Worm (Caenorhabditis elegans) whole organism, young adult: Measurements from ENCODE around the gene aak-1.

Experiments used
- B0035.1 ChIP-seq: sonication (generic microtip); optimal IDR thresholded peaks from 2 replicates; lab custom pipeline; 2016; ENCODE audit warnings: missing genetic modification characterization, mild to moderate bottlenecking, missing compliant biosample characterization, missing genotype, missing genetic modification reagents
- C06A6.2 ChIP-seq: fragments of 200-800 bp; sonication (Bioruptor generic); conservative IDR thresholded peaks from 2 replicates; pipeline ENCODE4 v1.3.6; 2022; ENCODE audit warnings: missing genetic modification characterization, missing compliant biosample characterization
- C17E4.6 ChIP-seq: fragments of 200-800 bp; sonication (Bioruptor generic); IDR thresholded peaks from 2 replicates; pipeline ENCODE4 v1.3.6; 2022; ENCODE audit warnings: missing genetic modification reagents, missing genetic modification characterization, missing compliant biosample characterization
- F23B12.7 ChIP-seq: sonication (generic microtip); optimal IDR thresholded peaks from 2 replicates; lab custom pipeline; 2017; ENCODE audit warnings: missing genetic modification characterization, mild to moderate bottlenecking, missing compliant biosample characterization, antibody characterized with exemption, moderate library complexity; ENCODE audit not compliant: insufficient read depth
- F55B11.4 ChIP-seq: sonication (generic microtip); optimal IDR thresholded peaks from 2 replicates; lab custom pipeline; 2016; ENCODE audit warnings: missing compliant biosample characterization, missing genetic modification characterization, borderline replicate concordance; ENCODE audit not compliant: insufficient read depth
- K11D2.4 ChIP-seq: fragments of 200-800 bp; sonication (Bioruptor generic); IDR thresholded peaks from 2 replicates; pipeline ENCODE4 v1.3.6; 2022; ENCODE audit warnings: missing genetic modification reagents, missing genetic modification characterization, missing compliant biosample characterization
- K12H6.12 ChIP-seq: fragments of 200-800 bp; sonication (Bioruptor generic); optimal IDR thresholded peaks from 2 replicates; lab custom pipeline; 2018; ENCODE audit warnings: mild to moderate bottlenecking, missing genetic modification characterization, missing compliant biosample characterization
- T07F8.4 ChIP-seq: sonication (generic microtip); optimal IDR thresholded peaks from 2 replicates; lab custom pipeline; 2016; ENCODE audit warnings: mild to moderate bottlenecking, missing genetic modification characterization, moderate library complexity, missing compliant biosample characterization
- T26A5.8 ChIP-seq: sonication (generic microtip); optimal IDR thresholded peaks from 2 replicates; lab custom pipeline; 2016; ENCODE audit warnings: missing genetic modification characterization, missing compliant biosample characterization
- Y67H2A.10 ChIP-seq: fragments of 200-800 bp; sonication (Bioruptor generic); conservative IDR thresholded peaks from 2 replicates; pipeline ENCODE4 v1.3.6; 2022; ENCODE audit warnings: missing genetic modification reagents, missing genetic modification characterization, missing compliant biosample characterization
- Y95B8A.8 ChIP-seq: fragments of 200-800 bp; sonication (Bioruptor generic); IDR thresholded peaks from 2 replicates; pipeline ENCODE4 v1.3.6; 2022; ENCODE audit warnings: missing genetic modification reagents, missing genetic modification characterization, missing compliant biosample characterization
- akir-1 ChIP-seq: fragments of 200-800 bp; sonication (Bioruptor generic); optimal IDR thresholded peaks from 2 replicates; lab custom pipeline; 2018; ENCODE audit warnings: mild to moderate bottlenecking, missing genetic modification characterization, moderate library complexity, missing compliant biosample characterization
- aptf-3 ChIP-seq: fragments of 200-800 bp; sonication (Bioruptor generic); IDR thresholded peaks from 2 replicates; pipeline ENCODE4 v1.3.6; 2022; ENCODE audit warnings: missing genetic modification characterization, missing compliant biosample characterization
- atf-7 ChIP-seq: sonication (generic microtip); optimal IDR thresholded peaks from 2 replicates; lab custom pipeline; 2017; ENCODE audit warnings: mild to moderate bottlenecking, missing genetic modification characterization, missing compliant biosample characterization
- athp-1 ChIP-seq: sonication (generic microtip); optimal IDR thresholded peaks from 2 replicates; lab custom pipeline; 2017; ENCODE audit warnings: mild to moderate bottlenecking, missing genetic modification characterization, missing compliant biosample characterization
- attf-3 ChIP-seq: fragments of 200-800 bp; sonication (Bioruptor generic); conservative IDR thresholded peaks from 2 replicates; pipeline ENCODE4 v1.3.6; 2022; ENCODE audit warnings: missing genetic modification reagents, missing genetic modification characterization, missing compliant biosample characterization
- ccch-3 ChIP-seq: fragments of 200-800 bp; sonication (Bioruptor generic); optimal IDR thresholded peaks from 2 replicates; lab custom pipeline; 2018; ENCODE audit warnings: mild to moderate bottlenecking, missing genetic modification characterization, missing compliant biosample characterization
- ceh-58 ChIP-seq: fragments of 200-800 bp; sonication (Bioruptor generic); IDR thresholded peaks from 2 replicates; pipeline ENCODE4 v1.3.6; 2022; ENCODE audit warnings: missing genetic modification characterization, missing compliant biosample characterization
- ceh-79 ChIP-seq: sonication (generic microtip); optimal IDR thresholded peaks from 2 replicates; lab custom pipeline; 2017; ENCODE audit warnings: mild to moderate bottlenecking, missing genetic modification characterization, missing compliant biosample characterization
- die-1 ChIP-seq: sonication (generic microtip); optimal IDR thresholded peaks from 2 replicates; lab custom pipeline; 2016; ENCODE audit warnings: missing genotype, mild to moderate bottlenecking, missing genetic modification characterization, missing compliant biosample characterization
- dox-1 ChIP-seq: fragments of 200-800 bp; sonication (Bioruptor generic); IDR thresholded peaks from 2 replicates; pipeline ENCODE4 v1.3.6; 2022; ENCODE audit warnings: missing genetic modification reagents, missing genetic modification characterization, missing compliant biosample characterization
- efl-1 ChIP-seq: fragments of 150-350 bp; optimal IDR thresholded peaks from 2 replicates; lab custom pipeline; 2014; ENCODE audit warnings: missing biosample characterization, missing genetic modification reagents, missing genetic modification characterization
- egl-44 ChIP-seq: fragments of 200-800 bp; sonication (Bioruptor generic); IDR thresholded peaks from 2 replicates; pipeline ENCODE4 v1.3.6; 2022; ENCODE audit warnings: missing genetic modification reagents, missing genetic modification characterization, missing compliant biosample characterization
- ekl-4 ChIP-seq: fragments of 200-800 bp; sonication (Bioruptor generic); IDR thresholded peaks from 2 replicates; pipeline ENCODE4 v1.3.6; 2022; ENCODE audit warnings: missing genetic modification reagents, missing genetic modification characterization, missing compliant biosample characterization
- gei-17 ChIP-seq: fragments of 200-800 bp; sonication (Bioruptor generic); optimal IDR thresholded peaks from 2 replicates; lab custom pipeline; 2018; ENCODE audit warnings: mild to moderate bottlenecking, missing genetic modification characterization, missing compliant biosample characterization
- him-1 ChIP-seq: sonication (generic microtip); optimal IDR thresholded peaks from 2 replicates; lab custom pipeline; 2016; ENCODE audit warnings: missing genotype, missing genetic modification reagents, missing genetic modification characterization, missing compliant biosample characterization
- hlh-26 ChIP-seq: fragments of 200-800 bp; sonication (Bioruptor generic); conservative IDR thresholded peaks from 2 replicates; pipeline ENCODE4 v1.3.6; 2022; ENCODE audit warnings: missing genetic modification reagents, missing genetic modification characterization, missing compliant biosample characterization
- hmg-1.2 ChIP-seq: fragments of 200-800 bp; sonication (Bioruptor generic); IDR thresholded peaks from 2 replicates; pipeline ENCODE4 v1.3.6; 2022; ENCODE audit warnings: missing genetic modification reagents, missing genetic modification characterization, missing compliant biosample characterization
- hsf-1 ChIP-seq: fragments of 200-800 bp; sonication (Bioruptor generic); IDR thresholded peaks from 2 replicates; pipeline ENCODE4 v1.3.6; 2022; ENCODE audit warnings: missing genetic modification reagents, missing genetic modification characterization, missing compliant biosample characterization
- lin-35 ChIP-seq, 3 experiments: fragments of 150-350 bp in 2 of 3; sonication (generic microtip) in 1 of 3; optimal IDR thresholded peaks; 2 replicates each; lab custom pipeline; 2014 to 2018; ENCODE audit warnings: missing biosample characterization in 3 of 3, missing genetic modification characterization in 3 of 3, missing genetic modification reagents in 3 of 3
- lin-54 ChIP-seq: fragments of 200-800 bp; sonication (Bioruptor generic); optimal IDR thresholded peaks from 2 replicates; lab custom pipeline; 2018; ENCODE audit warnings: mild to moderate bottlenecking, missing genetic modification characterization, missing compliant biosample characterization
- lir-1 ChIP-seq: fragments of 200-800 bp; sonication (Bioruptor generic); conservative IDR thresholded peaks from 2 replicates; pipeline ENCODE4 v1.3.6; 2022; ENCODE audit warnings: missing genetic modification reagents, missing genetic modification characterization, missing compliant biosample characterization
- lsl-1 ChIP-seq: fragments of 200-800 bp; sonication (Bioruptor generic); optimal IDR thresholded peaks from 2 replicates; lab custom pipeline; 2018; ENCODE audit warnings: mild to moderate bottlenecking, missing genetic modification characterization, moderate library complexity, missing compliant biosample characterization
- madf-8 ChIP-seq: fragments of 200-800 bp; sonication (Bioruptor generic); conservative IDR thresholded peaks from 2 replicates; pipeline ENCODE4 v1.3.6; 2022; ENCODE audit warnings: missing genetic modification reagents, missing genetic modification characterization, missing compliant biosample characterization
- nfyb-1 ChIP-seq: fragments of 200-800 bp; sonication (Bioruptor generic); IDR thresholded peaks from 2 replicates; pipeline ENCODE4 v1.3.6; 2022; ENCODE audit warnings: missing genetic modification reagents, missing genetic modification characterization, missing compliant biosample characterization
- nhr-90 ChIP-seq: sonication (generic microtip); optimal IDR thresholded peaks from 2 replicates; lab custom pipeline; 2016; ENCODE audit warnings: missing genotype, mild to moderate bottlenecking, missing genetic modification characterization, missing compliant biosample characterization
- pbrm-1 ChIP-seq: fragments of 200-800 bp; sonication (Bioruptor generic); IDR thresholded peaks from 2 replicates; pipeline ENCODE4 v1.3.6; 2022; ENCODE audit warnings: missing genetic modification reagents, missing genetic modification characterization, missing compliant biosample characterization
- sdz-38 ChIP-seq: sonication (generic microtip); optimal IDR thresholded peaks from 2 replicates; lab custom pipeline; 2016; ENCODE audit warnings: missing genotype, missing genetic modification characterization, missing compliant biosample characterization
- sea-2 ChIP-seq: fragments of 200-800 bp; sonication (Bioruptor generic); IDR thresholded peaks from 2 replicates; pipeline ENCODE4 v1.3.6; 2022; ENCODE audit warnings: missing genetic modification characterization, missing compliant biosample characterization
- snpc-1.3 ChIP-seq: sonication (generic microtip); optimal IDR thresholded peaks from 2 replicates; lab custom pipeline; 2017; ENCODE audit warnings: missing genetic modification characterization, mild to moderate bottlenecking, missing compliant biosample characterization, antibody characterized with exemption, moderate library complexity, missing genotype, missing genetic modification reagents; ENCODE audit not compliant: insufficient read depth
- snpc-4 ChIP-seq, 5 experiments: fragments of 150-350 bp in 1 of 5; sonication (generic microtip) in 4 of 5; optimal IDR thresholded peaks; 2 replicates each; lab custom pipeline; 2014 to 2018; ENCODE audit warnings: missing genetic modification characterization in 5 of 5, missing biosample characterization in 3 of 5, antibody characterized with exemption in 2 of 5, mild to moderate bottlenecking in 2 of 5, missing compliant biosample characterization in 2 of 5, missing genotype in 2 of 5, moderate library complexity in 2 of 5, missing genetic modification reagents in 1 of 5
- somi-1 ChIP-seq: fragments of 200-800 bp; sonication (Bioruptor generic); optimal IDR thresholded peaks from 2 replicates; lab custom pipeline; 2018; ENCODE audit warnings: mild to moderate bottlenecking, missing genetic modification characterization, missing compliant biosample characterization
- zfh-2 ChIP-seq: fragments of 200-800 bp; sonication (Bioruptor generic); conservative IDR thresholded peaks from 2 replicates; pipeline ENCODE4 v1.3.6; 2022; ENCODE audit warnings: missing genetic modification reagents, missing genetic modification characterization, missing compliant biosample characterization
- ztf-26 ChIP-seq: sonication (generic microtip); optimal IDR thresholded peaks from 2 replicates; lab custom pipeline; 2017; ENCODE audit warnings: missing genetic modification characterization, missing compliant biosample characterization
- ztf-3 ChIP-seq: fragments of 200-800 bp; sonication (Bioruptor generic); optimal IDR thresholded peaks from 2 replicates; lab custom pipeline; 2018; ENCODE audit warnings: mild to moderate bottlenecking, missing genetic modification characterization, missing compliant biosample characterization

The aak-1 gene

DNA sequence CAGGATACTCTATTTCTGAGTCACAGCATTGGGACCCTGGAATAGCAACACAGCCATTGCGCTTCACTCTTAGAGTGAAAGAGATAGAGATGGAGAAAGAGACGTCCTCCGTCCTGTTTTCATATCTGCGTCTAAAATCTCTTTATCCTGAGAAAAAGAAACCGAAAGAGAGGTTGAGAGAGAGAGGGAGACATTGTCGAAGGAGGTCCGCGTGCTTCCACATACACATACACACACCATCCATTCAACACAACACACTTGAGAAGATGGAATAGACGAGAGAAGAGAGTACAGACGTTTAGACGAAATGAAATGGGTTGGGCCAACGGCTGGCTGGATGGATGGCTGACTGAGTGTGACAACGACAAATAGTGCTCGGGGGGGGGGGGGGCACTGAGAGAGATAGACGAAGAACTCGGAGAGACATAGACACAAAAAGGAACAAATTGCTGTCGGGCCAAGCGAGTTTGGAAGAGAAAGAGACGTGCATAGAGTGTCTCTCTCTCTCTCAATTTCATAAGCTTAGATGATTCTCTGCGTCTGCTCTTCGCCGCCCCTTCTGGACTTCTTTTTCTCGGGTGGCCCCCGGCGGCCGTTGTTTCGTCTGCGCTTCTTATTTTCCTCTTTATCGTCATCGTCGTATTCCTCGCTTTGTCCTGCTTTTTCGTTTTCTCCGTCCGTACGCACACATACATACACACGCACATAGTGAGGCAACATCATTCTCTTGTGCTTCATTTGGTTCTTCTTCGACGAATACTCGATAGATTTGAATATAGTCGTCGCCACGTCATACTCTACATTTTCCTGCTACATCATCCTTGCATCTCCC lies 39.3 kb upstream of the aak-1 start, which contains the start of gene F54F2.6 (continued):
- TF ChIP-seq C06A6.2, result peak; percentile 57
- TF ChIP-seq lin-54 (GFP tag; lab: Kevin White, UChicago), result peak; percentile 36
- TF ChIP-seq zfh-2 (GFP tag; lab: Robert Waterston, UW), result peak; percentile 99
- no peak for TF ChIP-seq die-1 (tag; lab: Kevin White, UChicago)
- no peak for TF ChIP-seq hsf-1 (GFP tag; lab: Robert Waterston, UW)
- 0 out of 2 replicates have a peak, but pooled peaks have one; percentile 12 for TF ChIP-seq ekl-4 (GFP tag; lab: Robert Waterston, UW)
- peak; percentile 77 for TF ChIP-seq dox-1 (GFP tag; lab: Robert Waterston, UW)
- TF ChIP-seq nhr-90 (tag; lab: Kevin White, UChicago), result no peak
- TF ChIP-seq atf-7, result peak; percentile 81
- no peak for TF ChIP-seq F23B12.7 (tag; lab: Kevin White, UChicago)
- TF ChIP-seq Y95B8A.8 (GFP tag; lab: Robert Waterston, UW), result no peak
- TF ChIP-seq K12H6.12 (tag; lab: Kevin White, UChicago), result peak; percentile 97
- TF ChIP-seq snpc-4 (GFP tag; optimal IDR thresholded peaks at IDR 0.05; lab: Kevin White, UChicago), result no peak
- TF ChIP-seq snpc-4 (tag; optimal IDR thresholded peaks at IDR 0.05; lab: Kevin White, UChicago), result peak in 2 of 4 experiments; percentile 50
- TF ChIP-seq pbrm-1 (GFP tag; lab: Robert Waterston, UW), result 0 out of 2 replicates have a peak, but pooled peaks have one; percentile 10
- TF ChIP-seq Y67H2A.10 (GFP tag; lab: Robert Waterston, UW), result no peak
- TF ChIP-seq sea-2 (GFP tag; lab: Robert Waterston, UW), result no peak
- TF ChIP-seq lir-1 (GFP tag; lab: Robert Waterston, UW), result no peak
- no peak for TF ChIP-seq lsl-1
- 0 out of 2 replicates have a peak, but pooled peaks have one; percentile 32 for TF ChIP-seq C17E4.6
- TF ChIP-seq him-1 (tag; lab: Kevin White, UChicago), result no peak
- no peak for TF ChIP-seq sdz-38 (tag; lab: Kevin White, UChicago)
- TF ChIP-seq attf-3, result no peak
- TF ChIP-seq ztf-26, result peak; percentile 51
- no peak for TF ChIP-seq madf-8 (GFP tag; lab: Robert Waterston, UW)
- 0 out of 2 replicates have a peak, but pooled peaks have one; percentile 50 for TF ChIP-seq nfyb-1 (GFP tag; lab: Robert Waterston, UW)
- TF ChIP-seq K11D2.4 (GFP tag; lab: Robert Waterston, UW), result peak; percentile 73; the same call in 1 of the 2 replicates
- no peak for TF ChIP-seq ccch-3
- peak; percentile 32 for TF ChIP-seq B0035.1 (tag; lab: Kevin White, UChicago)
- TF ChIP-seq T07F8.4 (tag; lab: Kevin White, UChicago), result no peak
- TF ChIP-seq athp-1 (tag; lab: Kevin White, UChicago), result peak; percentile 1
- no peak for TF ChIP-seq hlh-26 (GFP tag; lab: Robert Waterston, UW)
- peak; percentile 69; the same call in 1 of the 2 replicates for TF ChIP-seq egl-44 (GFP tag; lab: Robert Waterston, UW)

DNA sequence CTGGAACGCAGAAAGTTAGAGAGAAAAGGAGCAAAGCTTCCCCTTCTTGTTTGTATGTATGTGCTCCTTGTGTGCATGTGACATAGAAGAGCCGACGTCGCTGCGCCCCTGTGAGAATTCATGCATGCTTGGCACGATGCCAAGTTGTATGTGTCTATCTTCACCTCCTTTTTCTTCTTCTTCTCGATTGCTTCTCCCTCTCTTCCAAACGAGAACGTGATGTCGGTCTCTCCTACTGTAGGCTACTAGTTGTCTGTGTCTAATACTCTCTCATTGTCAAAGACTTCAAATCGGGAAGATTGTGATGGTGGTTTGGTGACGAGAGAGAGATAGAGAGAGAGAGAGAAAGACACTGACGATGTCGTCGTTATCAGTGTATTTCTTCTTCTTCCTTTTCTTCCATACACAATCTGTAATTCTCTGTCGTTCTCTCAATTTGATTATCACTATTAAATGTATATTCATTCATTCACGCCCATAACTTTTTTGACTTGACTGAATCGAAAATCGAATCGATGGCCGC lies 36.4 kb upstream of the aak-1 start:
- TF ChIP-seq hmg-1.2 (GFP tag; lab: Robert Waterston, UW), result peak; percentile 54
- TF ChIP-seq die-1 (tag; lab: Kevin White, UChicago), result peak; percentile 61
- no peak for TF ChIP-seq efl-1 (GFP tag; lab: Kevin White, UChicago)
- TF ChIP-seq T26A5.8 (tag; lab: Kevin White, UChicago), result no peak
- no peak for TF ChIP-seq akir-1 (GFP tag; lab: Kevin White, UChicago)
- 0 out of 2 replicates have a peak, but pooled peaks have one; percentile 17 for TF ChIP-seq pbrm-1 (GFP tag; lab: Robert Waterston, UW)
- TF ChIP-seq snpc-1.3 (tag; lab: Kevin White, UChicago), result no peak
- TF ChIP-seq F23B12.7 (tag; lab: Kevin White, UChicago), result no peak
- TF ChIP-seq him-1 (tag; lab: Kevin White, UChicago), result no peak
- no peak for TF ChIP-seq F55B11.4 (tag; lab: Kevin White, UChicago)
- TF ChIP-seq ceh-79 (tag; lab: Kevin White, UChicago), result no peak
- no peak for TF ChIP-seq gei-17 (GFP tag; lab: Kevin White, UChicago)
- peak; percentile 93 for TF ChIP-seq somi-1 (GFP tag; lab: Kevin White, UChicago)
- TF ChIP-seq ceh-58, result no peak
- TF ChIP-seq aptf-3 (GFP tag; lab: Robert Waterston, UW), result no peak
- peak in 1 of 3 experiments; percentile 74 for TF ChIP-seq lin-35 (GFP tag; optimal IDR thresholded peaks at IDR 0.05; lab: Kevin White, UChicago)
- peak; percentile 76 for TF ChIP-seq ztf-3 (GFP tag; lab: Kevin White, UChicago)
